Fruit fly (Drosophila melanogaster) whole organism, embryonic: Measurements from ENCODE around the gene CG14913.

Experiments used
- Aef1 ChIP-seq: fragments of 200-800 bp; sonication (Bioruptor generic); IDR thresholded peaks from 3 replicates; pipeline ENCODE4 v1.3.6; 2022; ENCODE audit warnings: missing biosample characterization, missing genetic modification characterization
- Awh ChIP-seq: fragments of 200-800 bp; sonication (Bioruptor generic); IDR thresholded peaks from 2 replicates; pipeline ENCODE4, ENCODE4 v1.3.6; 2022; ENCODE audit warnings: missing biosample characterization, missing genetic modification characterization
- CG11456 ChIP-seq: fragments of 200-800 bp; sonication (Bioruptor generic); IDR thresholded peaks from 3 replicates; pipeline ENCODE4 v1.3.6; 2022; ENCODE audit warnings: missing biosample characterization, missing genetic modification characterization
- CG11696 ChIP-seq: fragments of 200-800 bp; sonication (Bioruptor generic); IDR thresholded peaks from 2 replicates; pipeline ENCODE4 v1.3.6; 2022; ENCODE audit warnings: missing biosample characterization, missing genetic modification characterization
- CG14050 ChIP-seq: fragments of 200-800 bp; sonication (Bioruptor generic); IDR thresholded peaks from 3 replicates; pipeline ENCODE4 v1.3.6; 2022; ENCODE audit warnings: missing biosample characterization, missing genetic modification characterization
- CG17328 ChIP-seq: fragments of 200-800 bp; sonication (Bioruptor generic); IDR thresholded peaks from 2 replicates; pipeline ENCODE4 v1.3.6; 2022; ENCODE audit warnings: missing biosample characterization, missing genetic modification characterization
- CG2120 ChIP-seq: fragments of 200-800 bp; sonication (Bioruptor generic); optimal IDR thresholded peaks from 3 replicates; lab custom pipeline; 2016; ENCODE audit warnings: missing biosample characterization, missing genetic modification characterization
- CG2199 ChIP-seq: fragments of 200-800 bp; sonication (Bioruptor generic); IDR thresholded peaks from 3 replicates; pipeline ENCODE4 v1.3.6; 2022; ENCODE audit warnings: missing biosample characterization, missing genetic modification characterization
- CG2678 ChIP-seq: fragments of 200-800 bp; sonication (Bioruptor generic); optimal IDR thresholded peaks from 3 replicates; lab custom pipeline; 2019; ENCODE audit warnings: missing biosample characterization, mild to moderate bottlenecking, missing genetic modification characterization, moderate library complexity
- CG31365 ChIP-seq: fragments of 200-800 bp; sonication (Bioruptor generic); optimal IDR thresholded peaks from 2 replicates; lab custom pipeline; 2018; ENCODE audit warnings: missing biosample characterization, mild to moderate bottlenecking, missing genetic modification characterization
- CG3995 ChIP-seq: fragments of 200-800 bp; sonication (Bioruptor generic); optimal IDR thresholded peaks from 3 replicates; lab custom pipeline; 2016; ENCODE audit warnings: missing biosample characterization, missing genetic modification characterization
- CG42726 ChIP-seq: fragments of 200-800 bp; sonication (Bioruptor generic); IDR thresholded peaks from 2 replicates; pipeline ENCODE4 v1.3.6; 2022; ENCODE audit warnings: missing biosample characterization, missing genetic modification characterization; ENCODE audit not compliant: partially characterized antibody
- CG6254 ChIP-seq: fragments of 200-800 bp; sonication (Bioruptor generic); optimal IDR thresholded peaks from 3 replicates; lab custom pipeline; 2017; ENCODE audit warnings: mild to moderate bottlenecking, missing biosample characterization, missing genetic modification reagents, missing genetic modification characterization
- CG6654 ChIP-seq: fragments of 200-800 bp; sonication (Bioruptor generic); optimal IDR thresholded peaks from 2 replicates; lab custom pipeline; 2017; ENCODE audit warnings: missing biosample characterization, mild to moderate bottlenecking, missing genetic modification characterization
- CG7271 ChIP-seq: fragments of 200-800 bp; sonication (Bioruptor generic); optimal IDR thresholded peaks from 2 replicates; lab custom pipeline; 2018; ENCODE audit warnings: missing biosample characterization, mild to moderate bottlenecking, missing genetic modification characterization, moderate library complexity
- CG7839 ChIP-seq: fragments of 200-800 bp; sonication (Bioruptor generic); optimal IDR thresholded peaks from 3 replicates; lab custom pipeline; 2018; ENCODE audit warnings: missing biosample characterization, mild to moderate bottlenecking, missing genetic modification characterization, moderate library complexity
- CG8089 ChIP-seq: fragments of 200-800 bp; sonication (Bioruptor generic); optimal IDR thresholded peaks from 3 replicates; lab custom pipeline; 2016; ENCODE audit warnings: missing biosample characterization, missing genetic modification characterization
- CG9817 ChIP-seq: fragments of 200-800 bp; sonication (Bioruptor generic); optimal IDR thresholded peaks from 2 replicates; lab custom pipeline; 2018; ENCODE audit warnings: missing biosample characterization, mild to moderate bottlenecking, missing genetic modification characterization, moderate library complexity
- Chrac-16 ChIP-seq: fragments of 200-800 bp; sonication (Bioruptor generic); optimal IDR thresholded peaks from 3 replicates; lab custom pipeline; 2016; ENCODE audit warnings: missing biosample characterization, missing genetic modification characterization
- Drgx ChIP-seq: fragments of 200-800 bp; sonication (Bioruptor generic); IDR thresholded peaks from 2 replicates; pipeline ENCODE4 v1.3.6; 2022; ENCODE audit warnings: missing biosample characterization, missing genetic modification characterization
- HLH3B ChIP-seq: fragments of 200-800 bp; sonication (Bioruptor generic); IDR thresholded peaks from 2 replicates; pipeline ENCODE4 v1.3.6; 2022; ENCODE audit warnings: missing biosample characterization, missing genetic modification characterization
- HLH4C ChIP-seq: fragments of 200-800 bp; sonication (Bioruptor generic); IDR thresholded peaks from 3 replicates; pipeline ENCODE4 v1.3.6; 2022; ENCODE audit warnings: missing biosample characterization, missing genetic modification characterization; ENCODE audit not compliant: partially characterized antibody
- MESR4 ChIP-seq: fragments of 200-800 bp; sonication (Bioruptor generic); optimal IDR thresholded peaks from 2 replicates; lab custom pipeline; 2018; ENCODE audit warnings: missing biosample characterization, mild to moderate bottlenecking, missing genetic modification characterization, moderate library complexity
- MTF-1 ChIP-seq: fragments of 200-800 bp; sonication (Bioruptor generic); optimal IDR thresholded peaks from 2 replicates; lab custom pipeline; 2018; ENCODE audit warnings: missing biosample characterization, mild to moderate bottlenecking, missing genetic modification characterization, borderline replicate concordance
- Mad ChIP-seq: fragments of 200-800 bp; sonication (Bioruptor generic); optimal IDR thresholded peaks from 2 replicates; lab custom pipeline; 2016; ENCODE audit warnings: missing biosample characterization, missing genetic modification characterization
- Nf-YC ChIP-seq: fragments of 200-800 bp; optimal IDR thresholded peaks from 3 replicates; lab custom pipeline; 2019; ENCODE audit warnings: missing biosample characterization, mild to moderate bottlenecking, missing genetic modification characterization, moderate library complexity
- PHDP ChIP-seq: fragments of 200-800 bp; sonication (Bioruptor generic); optimal IDR thresholded peaks from 3 replicates; lab custom pipeline; 2018; ENCODE audit warnings: missing biosample characterization, mild to moderate bottlenecking, missing genetic modification characterization, moderate library complexity
- Ptx1 ChIP-seq: fragments of 200-800 bp; sonication (Bioruptor generic); IDR thresholded peaks from 2 replicates; pipeline ENCODE4 v1.3.6; 2022; ENCODE audit warnings: missing biosample characterization, missing genetic modification characterization
- TFAM ChIP-seq: fragments of 200-800 bp; sonication (Bioruptor generic); optimal IDR thresholded peaks from 2 replicates; lab custom pipeline; 2017; ENCODE audit warnings: missing biosample characterization, missing genetic modification characterization, inconsistent platforms
- YL-1 ChIP-seq: fragments of 200-800 bp; sonication (Bioruptor generic); optimal IDR thresholded peaks from 3 replicates; lab custom pipeline; 2017; ENCODE audit warnings: missing biosample characterization, mild to moderate bottlenecking, missing genetic modification characterization
- abd-A ChIP-seq: fragments of 200-800 bp; sonication (Bioruptor generic); optimal IDR thresholded peaks from 3 replicates; lab custom pipeline; 2019; ENCODE audit warnings: missing biosample characterization, mild to moderate bottlenecking, missing genetic modification characterization, moderate library complexity
- ap ChIP-seq: fragments of 200-800 bp; sonication (Bioruptor generic); IDR thresholded peaks from 2 replicates; pipeline ENCODE4 v1.3.6; 2022; ENCODE audit warnings: missing biosample characterization, missing genetic modification characterization
- az2 ChIP-seq: fragments of 200-800 bp; sonication (Bioruptor generic); optimal IDR thresholded peaks from 3 replicates; lab custom pipeline; 2016; ENCODE audit warnings: missing biosample characterization, missing genetic modification characterization
- corto ChIP-seq: fragments of 200-800 bp; sonication (Bioruptor generic); optimal IDR thresholded peaks from 2 replicates; lab custom pipeline; 2016; ENCODE audit warnings: missing biosample characterization, mild to moderate bottlenecking, missing genetic modification characterization, moderate library complexity
- cwo ChIP-seq: fragments of 200-800 bp; sonication (Bioruptor generic); optimal IDR thresholded peaks from 3 replicates; lab custom pipeline; 2017; ENCODE audit warnings: missing biosample characterization, missing genetic modification characterization, mild to moderate bottlenecking, moderate library complexity, missing genetic modification reagents
- disco-r ChIP-seq: fragments of 200-800 bp; sonication (Bioruptor generic); optimal IDR thresholded peaks from 2 replicates; lab custom pipeline; 2016; ENCODE audit warnings: missing biosample characterization, missing genetic modification characterization
- dm ChIP-seq: fragments of 200-800 bp; sonication (Bioruptor generic); optimal IDR thresholded peaks from 3 replicates; lab custom pipeline; 2016; ENCODE audit warnings: missing biosample characterization, missing genetic modification characterization
- dysf ChIP-seq: fragments of 200-800 bp; sonication (Bioruptor generic); IDR thresholded peaks from 3 replicates; pipeline ENCODE4 v1.3.6; 2022; ENCODE audit warnings: missing biosample characterization, missing genetic modification characterization
- fd64A ChIP-seq: fragments of 200-800 bp; sonication (Bioruptor generic); optimal IDR thresholded peaks from 3 replicates; lab custom pipeline; 2018; ENCODE audit warnings: missing biosample characterization, mild to moderate bottlenecking, missing genetic modification characterization
- grau ChIP-seq: fragments of 200-800 bp; optimal IDR thresholded peaks from 3 replicates; lab custom pipeline; 2019; ENCODE audit warnings: missing biosample characterization, mild to moderate bottlenecking, missing genetic modification characterization, moderate library complexity
- jumu ChIP-seq: fragments of 200-800 bp; sonication (Bioruptor generic); optimal IDR thresholded peaks from 3 replicates; lab custom pipeline; 2016; ENCODE audit warnings: missing biosample characterization, missing genetic modification characterization
- luna ChIP-seq: fragments of 200-800 bp; sonication (Bioruptor generic); optimal IDR thresholded peaks from 2 replicates; lab custom pipeline; 2016; ENCODE audit warnings: missing biosample characterization, missing genetic modification characterization
- ro ChIP-seq: fragments of 200-800 bp; sonication (Bioruptor generic); IDR thresholded peaks from 2 replicates; pipeline ENCODE4 v1.3.6; 2022; ENCODE audit warnings: missing biosample characterization, missing genetic modification characterization
- sd ChIP-seq: fragments of 200-800 bp; sonication (Bioruptor generic); optimal IDR thresholded peaks from 3 replicates; lab custom pipeline; 2018; ENCODE audit warnings: missing biosample characterization, mild to moderate bottlenecking, missing genetic modification characterization, moderate library complexity
- sisA ChIP-seq: fragments of 200-800 bp; sonication (Bioruptor generic); IDR thresholded peaks from 2 replicates; pipeline ENCODE4 v1.3.6; 2022; ENCODE audit warnings: missing biosample characterization, missing genetic modification characterization
- tio ChIP-seq: fragments of 200-800 bp; sonication (Bioruptor generic); optimal IDR thresholded peaks from 2 replicates; lab custom pipeline; 2017; ENCODE audit warnings: missing biosample characterization, missing genetic modification characterization, inconsistent platforms
- unpg ChIP-seq: fragments of 200-800 bp; sonication (Bioruptor generic); optimal IDR thresholded peaks from 3 replicates; lab custom pipeline; 2018; ENCODE audit warnings: missing biosample characterization, mild to moderate bottlenecking, missing genetic modification characterization, moderate library complexity
- z ChIP-seq: fragments of 200-800 bp; sonication (Bioruptor generic); IDR thresholded peaks from 3 replicates; pipeline ENCODE4 v1.3.6; 2022; ENCODE audit warnings: missing biosample characterization, missing genetic modification characterization

CG14913 gene

DNA sequence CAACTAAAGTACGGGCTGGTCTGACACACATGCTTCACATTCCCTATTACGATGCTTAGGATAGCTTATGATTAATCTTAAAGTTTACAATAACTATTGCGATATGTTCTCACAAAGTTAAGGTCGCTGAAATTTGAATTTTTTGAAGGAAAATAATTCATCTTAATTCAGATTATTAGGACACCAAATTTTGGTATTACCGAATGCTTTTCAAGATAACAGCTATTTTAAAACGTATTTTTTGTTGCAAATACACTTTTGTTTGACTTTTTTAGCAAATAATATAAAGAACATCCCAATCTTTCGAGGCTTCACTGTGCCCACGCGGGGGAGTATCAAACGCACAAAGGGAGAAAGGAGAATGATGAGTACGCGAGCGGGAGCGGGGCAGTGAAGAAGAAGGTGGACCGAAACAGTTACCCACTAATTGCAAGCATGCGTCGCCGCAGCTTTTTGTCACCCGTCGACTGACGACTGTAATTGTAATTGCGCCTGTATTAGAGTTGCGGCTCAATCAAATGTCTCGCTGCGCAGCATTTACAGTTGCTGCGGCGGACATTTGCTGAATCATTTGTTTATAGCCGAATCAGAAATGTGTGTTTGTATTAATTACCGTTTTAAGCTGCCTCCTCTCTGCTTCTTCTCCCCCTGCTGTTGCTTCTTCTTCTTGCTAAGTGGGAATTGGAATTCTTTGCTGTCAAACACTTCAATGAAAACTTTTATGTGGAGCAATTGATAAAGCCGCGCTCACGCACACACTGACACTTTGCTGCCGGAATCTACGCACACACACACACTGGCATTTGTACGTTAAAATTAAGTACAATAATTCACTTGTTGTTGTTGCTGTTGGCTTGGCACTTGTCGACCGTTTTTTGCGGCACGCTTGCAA, 49.4 kb downstream of the CG14913 start (continued):
- no peak for TF ChIP-seq Mad (GFP tag; lab: Kevin White, UChicago)
- peak; percentile 66 for TF ChIP-seq CG2120 (GFP tag; lab: Kevin White, UChicago)
- no peak for TF ChIP-seq TFAM (GFP tag; lab: Kevin White, UChicago)
- peak; percentile 6 for TF ChIP-seq unpg (GFP tag; lab: Kevin White, UChicago)
- peak; percentile 15 for TF ChIP-seq CG9817
- peak; percentile 50; the same call in 1 of the 2 replicates for TF ChIP-seq Drgx (GFP tag; lab: Robert Waterston, UW)
- TF ChIP-seq CG17328: no peak
- TF ChIP-seq HLH3B (GFP tag; lab: Robert Waterston, UW): no peak
- TF ChIP-seq Awh: 0 out of 2 replicates have a peak, but pooled peaks have one; percentile 15
- no peak for TF ChIP-seq Chrac-16
- TF ChIP-seq PHDP (tag; lab: Kevin White, UChicago): no peak
- TF ChIP-seq CG6654 (GFP tag; lab: Kevin White, UChicago): no peak
- TF ChIP-seq CG42726: no peak
- TF ChIP-seq CG11696 (GFP tag; lab: Robert Waterston, UW): 0 out of 2 replicates have a peak, but pooled peaks have one; percentile 13
- TF ChIP-seq sisA (GFP tag; lab: Robert Waterston, UW): peak; percentile 34; the same call in 1 of the 2 replicates
- TF ChIP-seq Aef1 (GFP tag; lab: Robert Waterston, UW): no peak
- TF ChIP-seq CG2199 (GFP tag; lab: Robert Waterston, UW): peak; percentile 100
- no peak for TF ChIP-seq luna (GFP tag; lab: Kevin White, UChicago)
- TF ChIP-seq tio (GFP tag; lab: Kevin White, UChicago): peak; percentile 39
- TF ChIP-seq sd: peak; percentile 51
- TF ChIP-seq grau (tag; lab: Kevin White, UChicago): peak; percentile 84
- TF ChIP-seq CG14050 (GFP tag; lab: Robert Waterston, UW): no peak
- TF ChIP-seq abd-A (tag; lab: Kevin White, UChicago): no peak
- TF ChIP-seq az2 (GFP tag; lab: Kevin White, UChicago): peak; percentile 4
- no peak for TF ChIP-seq HLH4C (GFP tag; lab: Robert Waterston, UW)
- no peak for TF ChIP-seq MESR4
- no peak for TF ChIP-seq corto (GFP tag; lab: Kevin White, UChicago)
- no peak for TF ChIP-seq ap (GFP tag; lab: Robert Waterston, UW)
- no peak for TF ChIP-seq CG8089 (GFP tag; lab: Kevin White, UChicago)
- no peak for TF ChIP-seq dm (GFP tag; lab: Kevin White, UChicago)
- no peak for TF ChIP-seq jumu (GFP tag; lab: Kevin White, UChicago)
- no peak for TF ChIP-seq CG7271
- peak; percentile 41 for TF ChIP-seq CG2678 (tag; lab: Kevin White, UChicago)
- 0 out of 3 replicates have a peak, but pooled peaks have one; percentile 27 for TF ChIP-seq CG11456
- no peak for TF ChIP-seq fd64A (GFP tag; lab: Kevin White, UChicago)
- TF ChIP-seq ro (GFP tag; lab: Robert Waterston, UW): no peak
- no peak for TF ChIP-seq CG31365
- no peak for TF ChIP-seq Nf-YC (tag; lab: Kevin White, UChicago)
- TF ChIP-seq YL-1 (GFP tag; lab: Kevin White, UChicago): no peak
- no peak for TF ChIP-seq z
- TF ChIP-seq cwo (GFP tag; lab: Kevin White, UChicago): no peak
- TF ChIP-seq CG3995 (GFP tag; lab: Kevin White, UChicago): no peak
- TF ChIP-seq CG7839 (tag; lab: Kevin White, UChicago): peak; percentile 2
- TF ChIP-seq disco-r: no peak
- no peak for TF ChIP-seq MTF-1 (GFP tag; lab: Kevin White, UChicago)
- peak; percentile 50; the same call in 2 of the 3 replicates for TF ChIP-seq dysf
- TF ChIP-seq CG6254: no peak
- peak; percentile 44; the same call in 1 of the 2 replicates for TF ChIP-seq Ptx1 (GFP tag; lab: Robert Waterston, UW)
